Fruit fly (Drosophila melanogaster) whole organism, embryonic: ENCODE measurements around the gene Pif1A.

Experiments used
- Atf-2 ChIP-seq: fragments of 200-800 bp; sonication (Bioruptor generic); optimal IDR thresholded peaks from 2 replicates; lab custom pipeline; 2016; ENCODE audit warnings: missing biosample characterization, missing genetic modification characterization
- CG16779 ChIP-seq: fragments of 200-800 bp; sonication (Bioruptor generic); IDR thresholded peaks from 2 replicates; pipeline ENCODE4 v1.3.6; 2022; ENCODE audit warnings: missing biosample characterization, missing genetic modification characterization
- HHEX ChIP-seq: fragments of 200-800 bp; sonication (Bioruptor generic); optimal IDR thresholded peaks from 3 replicates; lab custom pipeline; 2017; ENCODE audit warnings: missing biosample characterization, mild to moderate bottlenecking, missing genetic modification characterization, missing genetic modification reagents
- ap ChIP-seq: fragments of 200-800 bp; sonication (Bioruptor generic); IDR thresholded peaks from 2 replicates; pipeline ENCODE4 v1.3.6; 2022; ENCODE audit warnings: missing biosample characterization, missing genetic modification characterization
- ewg ChIP-seq: fragments of 200-800 bp; sonication (Bioruptor generic); optimal IDR thresholded peaks from 3 replicates; lab custom pipeline; 2017; ENCODE audit warnings: mild to moderate bottlenecking, missing biosample characterization, missing genetic modification reagents, missing genetic modification characterization
- psq ChIP-seq: fragments of 200-800 bp; sonication (Bioruptor generic); optimal IDR thresholded peaks from 2 replicates; lab custom pipeline; 2017; ENCODE audit warnings: missing biosample characterization, missing genetic modification characterization
- wor ChIP-seq: fragments of 200-800 bp; sonication (Bioruptor generic); IDR thresholded peaks from 2 replicates; pipeline ENCODE4 v1.3.6; 2022; ENCODE audit warnings: missing biosample characterization, missing genetic modification characterization

DNA sequence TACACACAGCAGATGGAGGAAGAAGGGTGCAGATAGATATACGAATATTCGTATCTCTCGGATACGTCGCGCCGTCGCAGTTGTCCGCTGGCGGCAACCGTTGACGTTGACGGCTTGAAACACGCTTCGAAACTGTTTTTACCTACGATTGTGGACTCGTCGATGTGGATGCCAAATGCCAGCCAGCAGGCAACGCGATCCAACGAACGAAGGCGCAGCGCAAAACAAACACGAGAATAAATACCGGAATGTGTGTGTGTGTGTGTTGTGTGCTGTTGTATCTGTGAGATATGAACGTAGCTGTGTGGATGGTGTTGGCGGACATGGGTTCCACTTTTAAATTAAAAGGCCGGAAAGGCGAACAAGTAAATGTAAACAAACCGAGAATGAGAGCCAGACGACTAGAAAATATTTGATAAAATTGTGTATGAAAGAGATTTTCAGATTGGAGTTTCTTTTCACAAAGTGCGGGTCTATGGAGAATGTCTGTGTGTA lies 45.2 kb upstream of the Pif1A start:
- TF ChIP-seq ap (no peak), CG16779 (GFP tag; lab: Robert Waterston, UW) (peak; percentile 66; the same call in 1 of the 2 replicates), HHEX (GFP tag; lab: Kevin White, UChicago) (peak; percentile 73), psq (peak; percentile 97), ewg (peak; percentile 62), wor (GFP tag; lab: Robert Waterston, UW) (no peak), Atf-2 (no peak)
